Worm (Caenorhabditis elegans) whole organism, midembryonic: Measurements from ENCODE around the gene drh-1.

Experiments used
- cog-1 ChIP-seq: sonication (generic microtip); optimal IDR thresholded peaks from 2 replicates; lab custom pipeline; 2016; ENCODE audit warnings: missing genetic modification characterization, missing compliant biosample characterization
- flt-1 ChIP-seq: fragments of 200-800 bp; sonication (Bioruptor generic); IDR thresholded peaks from 2 replicates; pipeline ENCODE4 v1.3.6; 2022; ENCODE audit warnings: missing genetic modification characterization, missing compliant biosample characterization
- klf-2 ChIP-seq: fragments of 200-800 bp; sonication (Bioruptor generic); conservative IDR thresholded peaks from 2 replicates; pipeline ENCODE4 v1.3.6; 2022; ENCODE audit warnings: missing genetic modification reagents, missing genetic modification characterization, missing compliant biosample characterization
- med-1 ChIP-seq: sonication (generic microtip); optimal IDR thresholded peaks from 2 replicates; lab custom pipeline; 2017; ENCODE audit warnings: missing genetic modification characterization, mild to moderate bottlenecking, missing compliant biosample characterization, antibody characterized with exemption, missing genetic modification reagents; ENCODE audit not compliant: insufficient read depth
- ref-1 ChIP-seq: fragments of 200-800 bp; sonication (Bioruptor generic); conservative IDR thresholded peaks from 2 replicates; pipeline ENCODE4 v1.3.6; 2022; ENCODE audit warnings: missing genetic modification reagents, missing genetic modification characterization, missing compliant biosample characterization
- ztf-23 ChIP-seq: fragments of 200-800 bp; sonication (Bioruptor generic); IDR thresholded peaks from 2 replicates; pipeline ENCODE4 v1.3.6; 2022; ENCODE audit warnings: missing genetic modification reagents, missing genetic modification characterization, missing compliant biosample characterization
- ztf-29 ChIP-seq: fragments of 200-800 bp; sonication (Bioruptor generic); IDR thresholded peaks from 2 replicates; pipeline ENCODE4 v1.3.6; 2022; ENCODE audit warnings: missing genetic modification reagents, missing genetic modification characterization, missing compliant biosample characterization

DNA sequence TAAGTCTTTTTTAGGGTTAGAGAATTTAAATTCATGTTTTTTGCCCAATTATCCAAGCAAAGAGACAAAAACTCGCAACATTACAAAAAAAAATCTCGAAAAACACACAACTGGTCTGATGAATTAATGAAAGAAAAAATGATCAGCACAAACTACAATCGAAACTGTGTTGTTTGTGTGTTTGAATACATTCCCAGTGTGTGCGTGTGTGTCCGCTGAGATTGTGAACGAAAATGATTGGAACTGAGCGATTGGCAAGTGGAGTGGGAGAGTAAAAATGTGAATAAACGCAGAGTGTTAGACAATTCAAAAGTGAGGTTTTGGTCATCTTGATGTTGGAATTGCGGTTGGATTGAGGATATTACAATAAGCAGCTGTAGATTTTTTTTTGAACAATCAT is 6.6 kb downstream of the drh-1 start:
- TF ChIP-seq klf-2 (GFP tag; lab: Robert Waterston, UW): no peak
- TF ChIP-seq ref-1 (GFP tag; lab: Robert Waterston, UW): no peak
- no peak for TF ChIP-seq ztf-29 (GFP tag; lab: Robert Waterston, UW)
- no peak for TF ChIP-seq flt-1 (GFP tag; lab: Robert Waterston, UW)
- no peak for TF ChIP-seq med-1 (GFP tag; lab: Kevin White, UChicago)
- no peak for TF ChIP-seq ztf-23
- no peak for TF ChIP-seq cog-1 (tag; lab: Kevin White, UChicago)
